Worm (Caenorhabditis elegans) whole organism, L1 larva: ENCODE data around the gene ZK105.12.

Experiments
- F16B12.6 ChIP-seq: fragments of 150-350 bp; optimal IDR thresholded peaks from 2 replicates; lab custom pipeline; 2014; ENCODE audit warnings: missing biosample characterization, missing genetic modification characterization
- Y116A8C.19 ChIP-seq: sonication (generic microtip); optimal IDR thresholded peaks from 2 replicates; lab custom pipeline; 2016; ENCODE audit warnings: missing compliant biosample characterization, missing genetic modification characterization, borderline replicate concordance
- aha-1 ChIP-seq: fragments of 150-350 bp; optimal IDR thresholded peaks from 2 replicates; lab custom pipeline; 2014; ENCODE audit warnings: missing biosample characterization, missing genetic modification characterization
- blmp-1 ChIP-seq: fragments of 150-350 bp; optimal IDR thresholded peaks from 2 replicates; lab custom pipeline; 2014; ENCODE audit warnings: missing biosample characterization, missing genetic modification characterization
- ceh-8 ChIP-seq: fragments of 200-800 bp; sonication (Bioruptor generic); optimal IDR thresholded peaks from 2 replicates; lab custom pipeline; 2018; ENCODE audit warnings: mild to moderate bottlenecking, missing genetic modification characterization, moderate library complexity, missing compliant biosample characterization
- ceh-90 ChIP-seq: sonication (generic microtip); optimal IDR thresholded peaks from 2 replicates; lab custom pipeline; 2016; ENCODE audit warnings: missing genetic modification characterization, missing compliant biosample characterization
- dsc-1 ChIP-seq: sonication (generic microtip); optimal IDR thresholded peaks from 2 replicates; lab custom pipeline; 2016; ENCODE audit warnings: mild to moderate bottlenecking, missing genetic modification characterization, missing compliant biosample characterization
- efl-3 ChIP-seq: fragments of 200-800 bp; sonication (Bioruptor generic); optimal IDR thresholded peaks from 2 replicates; lab custom pipeline; 2018; ENCODE audit warnings: mild to moderate bottlenecking, missing genetic modification characterization, missing compliant biosample characterization
- elt-2 ChIP-seq: sonication (generic microtip); optimal IDR thresholded peaks from 2 replicates; lab custom pipeline; 2016; ENCODE audit warnings: missing genetic modification characterization, mild to moderate bottlenecking, inconsistent platforms, missing compliant biosample characterization, missing genetic modification reagents
- elt-3 ChIP-seq, 6 experiments: fragments of 150-350 bp in 1 of 6; sonication (generic microtip); optimal IDR thresholded peaks; 2 replicates each; lab custom pipeline; 2017 to 2018; ENCODE audit warnings: missing biosample characterization in 6 of 6, missing genetic modification characterization in 6 of 6, inconsistent platforms in 1 of 6
- ets-5 ChIP-seq: fragments of 200-800 bp; sonication (Bioruptor generic); IDR thresholded peaks from 2 replicates; pipeline ENCODE4 v1.3.6; 2022; ENCODE audit warnings: missing genetic modification characterization, missing compliant biosample characterization
- fkh-10 ChIP-seq: sonication (generic microtip); optimal IDR thresholded peaks from 2 replicates; lab custom pipeline; 2017; ENCODE audit warnings: missing biosample characterization, missing genetic modification reagents, missing genetic modification characterization
- fkh-8 ChIP-seq: sonication (generic microtip); optimal IDR thresholded peaks from 2 replicates; lab custom pipeline; 2016; ENCODE audit warnings: mild to moderate bottlenecking, missing genetic modification characterization, missing compliant biosample characterization
- hlh-17 ChIP-seq: fragments of 200-800 bp; sonication (Bioruptor generic); optimal IDR thresholded peaks from 2 replicates; lab custom pipeline; 2018; ENCODE audit warnings: missing genetic modification characterization, mild to moderate bottlenecking, missing compliant biosample characterization, moderate library complexity, borderline replicate concordance
- hpl-2 ChIP-seq: fragments of 150-350 bp; optimal IDR thresholded peaks from 2 replicates; lab custom pipeline; 2014; ENCODE audit warnings: missing biosample characterization, missing genetic modification reagents, missing genetic modification characterization
- irx-1 ChIP-seq: sonication (generic microtip); optimal IDR thresholded peaks from 2 replicates; lab custom pipeline; 2016; ENCODE audit warnings: missing genetic modification characterization, missing compliant biosample characterization
- jun-1 ChIP-seq: fragments of 150-350 bp; optimal IDR thresholded peaks from 2 replicates; lab custom pipeline; 2014; ENCODE audit warnings: missing biosample characterization, missing genetic modification reagents, missing genetic modification characterization
- lin-15B ChIP-seq: fragments of 150-350 bp; sonication (generic microtip); optimal IDR thresholded peaks from 3 replicates; lab custom pipeline; 2014; ENCODE audit warnings: missing biosample characterization, missing genetic modification characterization
- lin-35 ChIP-seq, 2 experiments: fragments of 150-350 bp; optimal IDR thresholded peaks; 2 replicates each; lab custom pipeline; 2014; ENCODE audit warnings: missing biosample characterization in 2 of 2, missing genetic modification characterization in 2 of 2, missing genetic modification reagents in 2 of 2
- lir-3 ChIP-seq: sonication (generic microtip); optimal IDR thresholded peaks from 2 replicates; lab custom pipeline; 2016; ENCODE audit warnings: mild to moderate bottlenecking, missing genetic modification characterization, moderate library complexity, missing compliant biosample characterization; ENCODE audit not compliant: poor library complexity
- lsy-2 ChIP-seq, 2 experiments: fragments of 150-350 bp; optimal IDR thresholded peaks; 2 replicates each; lab custom pipeline; 2014; ENCODE audit warnings: missing biosample characterization in 2 of 2, missing genetic modification characterization in 2 of 2
- mab-9 ChIP-seq: fragments of 200-800 bp; sonication (Bioruptor generic); IDR thresholded peaks from 2 replicates; pipeline ENCODE4 v1.3.6; 2022; ENCODE audit warnings: missing genetic modification reagents, missing genetic modification characterization, missing compliant biosample characterization
- mdl-1 ChIP-seq, 2 experiments: fragments of 150-350 bp; optimal IDR thresholded peaks; 2 replicates each; lab custom pipeline; 2014 to 2017; ENCODE audit warnings: missing biosample characterization in 2 of 2, missing genetic modification characterization in 2 of 2, inconsistent platforms in 1 of 2
- mef-2 ChIP-seq: fragments of 150-350 bp; optimal IDR thresholded peaks from 2 replicates; lab custom pipeline; 2014; ENCODE audit warnings: missing biosample characterization, missing genetic modification characterization
- mep-1 ChIP-seq: fragments of 150-350 bp; optimal IDR thresholded peaks from 2 replicates; lab custom pipeline; 2014; ENCODE audit warnings: missing biosample characterization, missing genetic modification characterization
- nhr-12 ChIP-seq: sonication (generic microtip); optimal IDR thresholded peaks from 2 replicates; lab custom pipeline; 2017; ENCODE audit warnings: missing biosample characterization, missing genetic modification characterization
- nhr-19 ChIP-seq: fragments of 200-800 bp; sonication (Bioruptor generic); conservative IDR thresholded peaks from 2 replicates; pipeline ENCODE4 v1.3.6; 2022; ENCODE audit warnings: missing genetic modification characterization, missing compliant biosample characterization
- nhr-20 ChIP-seq: sonication (generic microtip); optimal IDR thresholded peaks from 2 replicates; lab custom pipeline; 2016; ENCODE audit warnings: mild to moderate bottlenecking, missing genetic modification characterization, missing compliant biosample characterization
- nhr-28 ChIP-seq: fragments of 150-350 bp; optimal IDR thresholded peaks from 2 replicates; lab custom pipeline; 2014; ENCODE audit warnings: missing biosample characterization, missing genetic modification characterization
- nhr-47 ChIP-seq: sonication (generic microtip); optimal IDR thresholded peaks from 2 replicates; lab custom pipeline; 2016; ENCODE audit warnings: mild to moderate bottlenecking, missing genetic modification characterization, moderate library complexity, missing compliant biosample characterization
- nhr-71 ChIP-seq: sonication (generic microtip); optimal IDR thresholded peaks from 2 replicates; lab custom pipeline; 2016; ENCODE audit warnings: mild to moderate bottlenecking, missing genetic modification characterization, moderate library complexity, missing compliant biosample characterization
- nhr-76 ChIP-seq: sonication (generic microtip); optimal IDR thresholded peaks from 2 replicates; lab custom pipeline; 2017; ENCODE audit warnings: missing biosample characterization, missing genetic modification characterization
- nhr-85 ChIP-seq: sonication (generic microtip); peaks from one replicate; lab custom pipeline; 2016; ENCODE audit warnings: missing genetic modification characterization, inconsistent platforms, missing compliant biosample characterization
- nhr-90 ChIP-seq: sonication (generic microtip); optimal IDR thresholded peaks from 2 replicates; lab custom pipeline; 2016; ENCODE audit warnings: mild to moderate bottlenecking, missing genetic modification characterization, missing compliant biosample characterization; ENCODE audit not compliant: poor library complexity
- pag-3 ChIP-seq: sonication (generic microtip); optimal IDR thresholded peaks from 2 replicates; lab custom pipeline; 2017; ENCODE audit warnings: missing genetic modification characterization, mild to moderate bottlenecking, missing compliant biosample characterization, antibody characterized with exemption, borderline replicate concordance; ENCODE audit not compliant: insufficient read depth
- rnt-1 ChIP-seq: sonication (generic microtip); optimal IDR thresholded peaks from 2 replicates; lab custom pipeline; 2016; ENCODE audit warnings: mild to moderate bottlenecking, missing genetic modification characterization, moderate library complexity, missing compliant biosample characterization
- skn-1 ChIP-seq: fragments of 150-350 bp; optimal IDR thresholded peaks from 2 replicates; lab custom pipeline; 2014; ENCODE audit warnings: missing biosample characterization, missing genetic modification characterization
- snpc-4 ChIP-seq: fragments of 150-350 bp; optimal IDR thresholded peaks from 2 replicates; lab custom pipeline; 2014; ENCODE audit warnings: missing biosample characterization, missing genetic modification characterization
- sup-37 ChIP-seq: fragments of 200-800 bp; sonication (Bioruptor generic); optimal IDR thresholded peaks from 2 replicates; lab custom pipeline; 2018; ENCODE audit warnings: mild to moderate bottlenecking, missing genetic modification characterization, missing compliant biosample characterization
- swsn-7 ChIP-seq: sonication (generic microtip); optimal IDR thresholded peaks from 2 replicates; lab custom pipeline; 2016; ENCODE audit warnings: missing genetic modification characterization, missing compliant biosample characterization
- tbx-2 ChIP-seq: sonication (generic microtip); optimal IDR thresholded peaks from 2 replicates; lab custom pipeline; 2016; ENCODE audit warnings: missing genetic modification characterization, missing compliant biosample characterization
- unc-30 ChIP-seq: sonication (generic microtip); optimal IDR thresholded peaks from 2 replicates; lab custom pipeline; 2017; ENCODE audit warnings: missing biosample characterization, missing genetic modification characterization
- unc-62 ChIP-seq: fragments of 150-350 bp; optimal IDR thresholded peaks from 2 replicates; lab custom pipeline; 2014; ENCODE audit warnings: missing biosample characterization, missing genetic modification reagents, missing genetic modification characterization
- unc-86 ChIP-seq: sonication (generic microtip); optimal IDR thresholded peaks from 2 replicates; lab custom pipeline; 2016; ENCODE audit warnings: missing genetic modification characterization, missing compliant biosample characterization
- unc-98 ChIP-seq: fragments of 200-800 bp; sonication (Bioruptor generic); IDR thresholded peaks from 2 replicates; pipeline ENCODE4 v1.3.6; 2022; ENCODE audit warnings: missing genetic modification characterization, missing compliant biosample characterization
- vab-15 ChIP-seq: sonication (generic microtip); optimal IDR thresholded peaks from 2 replicates; lab custom pipeline; 2017; ENCODE audit warnings: missing genotype, mild to moderate bottlenecking, missing genetic modification characterization, missing compliant biosample characterization
- xbp-1 ChIP-seq: sonication (generic microtip); optimal IDR thresholded peaks from 2 replicates; lab custom pipeline; 2016; ENCODE audit warnings: missing genetic modification characterization, missing compliant biosample characterization
- zag-1 ChIP-seq: fragments of 150-350 bp; optimal IDR thresholded peaks from 2 replicates; lab custom pipeline; 2014; ENCODE audit warnings: missing biosample characterization, missing genetic modification characterization
- zip-4 ChIP-seq: fragments of 200-800 bp; sonication (Bioruptor generic); optimal IDR thresholded peaks from 2 replicates; lab custom pipeline; 2018; ENCODE audit warnings: mild to moderate bottlenecking, missing genetic modification characterization, moderate library complexity, missing compliant biosample characterization
- ztf-4 ChIP-seq: fragments of 150-350 bp; optimal IDR thresholded peaks from 2 replicates; lab custom pipeline; 2014; ENCODE audit warnings: missing biosample characterization, missing genetic modification characterization

Gene ZK105.12

ce11 chrV:7681388-7681787, 34.5 kb downstream of the ZK105.12 start, which contains the start of gene cyp-33A1:
Gene cyp-33A1 (minus strand): TSS chrV:7681459.
- no peak for TF ChIP-seq nhr-12 (tag; lab: Kevin White, UChicago)
- TF ChIP-seq nhr-90, result peak; percentile 20
- no peak for TF ChIP-seq tbx-2
- TF ChIP-seq swsn-7 (tag; lab: Kevin White, UChicago), result no peak
- no peak for TF ChIP-seq xbp-1 (tag; lab: Kevin White, UChicago)
- peak in 1 of 6 experiments; percentile 64 for TF ChIP-seq elt-3 (tag; optimal IDR thresholded peaks at IDR 0.05; lab: Kevin White, UChicago)
- TF ChIP-seq snpc-4 (tag; lab: Kevin White, UChicago), result no peak
- no peak for TF ChIP-seq nhr-28 (tag; lab: Kevin White, UChicago)
- no peak for TF ChIP-seq aha-1
- peak; percentile 38 for TF ChIP-seq nhr-71 (tag; lab: Kevin White, UChicago)
- TF ChIP-seq unc-62 (GFP tag; lab: Kevin White, UChicago), result no peak
- TF ChIP-seq mdl-1 (tag; optimal IDR thresholded peaks at IDR 0.05; lab: Kevin White, UChicago), result peak in 1 of 2 experiments; percentile 16
- no peak for TF ChIP-seq ceh-90 (tag; lab: Kevin White, UChicago)
- TF ChIP-seq lsy-2 (tag; optimal IDR thresholded peaks at IDR 0.05; lab: Kevin White, UChicago), result no peak
- TF ChIP-seq blmp-1, result peak; percentile 50
- peak; percentile 75 for TF ChIP-seq nhr-20 (tag; lab: Kevin White, UChicago)
- TF ChIP-seq fkh-10 (GFP tag; lab: Kevin White, UChicago), result no peak
- no peak for TF ChIP-seq hpl-2 (GFP tag; lab: Kevin White, UChicago)
- TF ChIP-seq nhr-85, result peak; percentile 81
- no peak for TF ChIP-seq zip-4
- TF ChIP-seq lir-3 (tag; lab: Kevin White, UChicago), result no peak
- TF ChIP-seq elt-2, result peak; percentile 8
- no peak for TF ChIP-seq hlh-17 (GFP tag; lab: Kevin White, UChicago)
- no peak for TF ChIP-seq sup-37 (GFP tag; lab: Kevin White, UChicago)
- no peak for TF ChIP-seq unc-86 (tag; lab: Kevin White, UChicago)
- TF ChIP-seq nhr-19, result peak; percentile 16; the same call in 1 of the 2 replicates
- no peak for TF ChIP-seq fkh-8

ce11 chrV:7675904-7676303, 40.0 kb downstream of the ZK105.12 start, which contains the start of gene C12D5.3:
Gene C12D5.3 (plus strand): TSS chrV:7676204.
- TF ChIP-seq jun-1 (tag; lab: Kevin White, UChicago), result no peak
- no peak for TF ChIP-seq mab-9 (GFP tag; lab: Robert Waterston, UW)
- no peak for TF ChIP-seq mef-2
- TF ChIP-seq ztf-4 (tag; lab: Kevin White, UChicago), result no peak
- TF ChIP-seq lin-15B (tag; lab: Kevin White, UChicago), result no peak
- TF ChIP-seq irx-1 (tag; lab: Kevin White, UChicago), result no peak
- TF ChIP-seq nhr-71 (tag; lab: Kevin White, UChicago), result no peak
- TF ChIP-seq F16B12.6 (tag; lab: Kevin White, UChicago), result no peak
- no peak for TF ChIP-seq mdl-1 (tag; optimal IDR thresholded peaks at IDR 0.05; lab: Kevin White, UChicago)
- no peak for TF ChIP-seq unc-86 (tag; lab: Kevin White, UChicago)
- no peak for TF ChIP-seq mep-1 (tag; lab: Kevin White, UChicago)
- TF ChIP-seq tbx-2, result no peak
- TF ChIP-seq nhr-85, result no peak
- no peak for TF ChIP-seq ceh-8 (GFP tag; lab: Kevin White, UChicago)
- no peak for TF ChIP-seq lin-35 (GFP tag; optimal IDR thresholded peaks at IDR 0.05; lab: Kevin White, UChicago)
- no peak for TF ChIP-seq lsy-2 (tag; optimal IDR thresholded peaks at IDR 0.05; lab: Kevin White, UChicago)
- TF ChIP-seq zag-1, result no peak
- TF ChIP-seq hlh-17 (GFP tag; lab: Kevin White, UChicago), result no peak

ce11 chrV:7672258-7672657, 43.7 kb downstream of the ZK105.12 start, which contains the start of gene C12D5.4:
Gene C12D5.4 (plus strand): TSS chrV:7672558.
- no peak for TF ChIP-seq skn-1 (tag; lab: Kevin White, UChicago)
- TF ChIP-seq nhr-76 (tag; lab: Kevin White, UChicago), result no peak
- TF ChIP-seq Y116A8C.19 (tag; lab: Kevin White, UChicago), result no peak
- TF ChIP-seq nhr-71 (tag; lab: Kevin White, UChicago), result no peak
- TF ChIP-seq efl-3, result no peak
- no peak for TF ChIP-seq unc-30 (tag; lab: Kevin White, UChicago)
- TF ChIP-seq ets-5 (GFP tag; lab: Robert Waterston, UW), result no peak
- TF ChIP-seq jun-1 (tag; lab: Kevin White, UChicago), result no peak
- no peak for TF ChIP-seq rnt-1 (tag; lab: Kevin White, UChicago)
- no peak for TF ChIP-seq zag-1
- TF ChIP-seq vab-15 (tag; lab: Kevin White, UChicago), result no peak
- no peak for TF ChIP-seq nhr-47
- no peak for TF ChIP-seq lin-35 (GFP tag; optimal IDR thresholded peaks at IDR 0.05; lab: Kevin White, UChicago)
- no peak for TF ChIP-seq dsc-1 (tag; lab: Kevin White, UChicago)
- TF ChIP-seq pag-3 (tag; lab: Kevin White, UChicago), result no peak
- no peak for TF ChIP-seq unc-98 (GFP tag; lab: Robert Waterston, UW)
- TF ChIP-seq nhr-12 (tag; lab: Kevin White, UChicago), result no peak
